Worm (Caenorhabditis elegans): ENCODE measurements around the gene pxmp-4.

DNA sequence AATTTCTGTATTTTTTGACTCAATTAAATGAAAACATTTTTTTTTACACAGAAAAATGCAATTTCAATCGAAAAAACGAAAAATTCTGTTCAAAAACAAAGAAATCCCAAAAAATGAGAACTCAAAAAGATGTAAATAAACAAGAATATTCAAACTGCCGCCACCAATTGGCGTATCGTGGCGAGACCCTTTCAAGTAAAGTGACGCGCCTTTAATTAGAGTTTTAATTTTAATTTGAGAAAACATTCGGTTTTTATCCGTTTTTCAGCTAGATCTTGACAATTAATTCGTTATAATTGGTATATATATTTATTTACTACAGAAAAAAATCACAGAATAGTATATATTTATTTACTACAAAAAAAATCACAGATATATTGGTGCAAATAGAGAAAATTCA, 42.6 kb upstream of the pxmp-4 start:
- no peak for TF ChIP-seq ztf-23 (GFP tag; IDR thresholded peaks at IDR 0.05)
- TF ChIP-seq ztf-29 (GFP tag; IDR thresholded peaks at IDR 0.05), result no peak
- TF ChIP-seq klf-2 (GFP tag; conservative IDR thresholded peaks at IDR 0.05), result no peak
- TF ChIP-seq flt-1 (GFP tag; IDR thresholded peaks at IDR 0.05), result no peak
- no peak for TF ChIP-seq cog-1 (tag; optimal IDR thresholded peaks at IDR 0.05)
- no peak for TF ChIP-seq ref-1 (GFP tag; conservative IDR thresholded peaks at IDR 0.05)

All from whole organism, midembryonic.